Fruit fly (Drosophila melanogaster): ENCODE data around the gene tos.

The tos gene

dm6 chr2L:18705617-18706046 is 23.8 kb upstream of the tos start, which contains the start of gene Jwa (continued):
- peak in 1 of 2 experiments; percentile 46 for TF ChIP-seq Eip74EF (GFP tag; optimal IDR thresholded peaks at IDR 0.05)
- TF ChIP-seq toy (GFP tag; IDR thresholded peaks at IDR 0.05), result peak; percentile 53; the same call in 1 of the 2 replicates
- peak; percentile 46 for TF ChIP-seq Jarid2 (GFP tag; optimal IDR thresholded peaks at IDR 0.05)
- TF ChIP-seq vfl (GFP tag; optimal IDR thresholded peaks at IDR 0.05), result peak; percentile 98
- TF ChIP-seq unc-4 (GFP tag; IDR thresholded peaks at IDR 0.05; ENCODE audit: partially characterized antibody), result peak; percentile 99
- TF ChIP-seq tin (GFP tag; optimal IDR thresholded peaks at IDR 0.05), result peak; percentile 96
- peak; percentile 53 for TF ChIP-seq Ravus (GFP tag; IDR thresholded peaks at IDR 0.05)
- peak; percentile 90 for TF ChIP-seq gsb-n (tag; optimal IDR thresholded peaks at IDR 0.05)
- TF ChIP-seq CG12942 (GFP tag; optimal IDR thresholded peaks at IDR 0.05), result peak; percentile 98
- peak; percentile 85 for TF ChIP-seq ato (GFP tag; IDR thresholded peaks at IDR 0.05; ENCODE audit: partially characterized antibody)
- peak; percentile 78 for TF ChIP-seq CG3163 (GFP tag; optimal IDR thresholded peaks at IDR 0.05)
- TF ChIP-seq danr (GFP tag; IDR thresholded peaks at IDR 0.05), result peak; percentile 92
- peak; percentile 78 for TF ChIP-seq CG18764 (GFP tag; optimal IDR thresholded peaks at IDR 0.05)
- peak; percentile 84 for TF ChIP-seq wdn (GFP tag; IDR thresholded peaks at IDR 0.05)
- TF ChIP-seq Scr (GFP tag; IDR thresholded peaks at IDR 0.05; ENCODE audit: partially characterized antibody), result peak; percentile 99
- TF ChIP-seq fd3F (GFP tag; optimal IDR thresholded peaks at IDR 0.05), result peak; percentile 77
- peak; percentile 38 for TF ChIP-seq nom (GFP tag; optimal IDR thresholded peaks at IDR 0.05)
- TF ChIP-seq CG34376 (GFP tag; optimal IDR thresholded peaks at IDR 0.05), result peak; percentile 87
- peak; percentile 92 for TF ChIP-seq CG8765 (GFP tag; IDR thresholded peaks at IDR 0.05)
- peak; percentile 87 for TF ChIP-seq CG33213 (GFP tag; optimal IDR thresholded peaks at IDR 0.05)
- peak; percentile 89 for TF ChIP-seq Six4 (GFP tag; optimal IDR thresholded peaks at IDR 0.05)
- TF ChIP-seq Dad (GFP tag; optimal IDR thresholded peaks at IDR 0.05), result peak; percentile 76
- TF ChIP-seq Nf-YB (GFP tag; optimal IDR thresholded peaks at IDR 0.05), result peak; percentile 80
- TF ChIP-seq CG15479 (GFP tag; optimal IDR thresholded peaks at IDR 0.05), result no peak
- peak; percentile 95 for TF ChIP-seq PHDP (tag; optimal IDR thresholded peaks at IDR 0.05)
- no peak for TF ChIP-seq z (GFP tag; IDR thresholded peaks at IDR 0.05)
- TF ChIP-seq Camta (GFP tag; optimal IDR thresholded peaks at IDR 0.05), result peak; percentile 89
- TF ChIP-seq CG15696 (tag; optimal IDR thresholded peaks at IDR 0.05), result peak; percentile 84
- TF ChIP-seq tup (GFP tag; optimal IDR thresholded peaks at IDR 0.05), result peak; percentile 67
- peak; percentile 74 for TF ChIP-seq Nf-YC (tag; optimal IDR thresholded peaks at IDR 0.05)
- peak; percentile 100 for TF ChIP-seq vnd (GFP tag; IDR thresholded peaks at IDR 0.05; ENCODE audit: partially characterized antibody)
- TF ChIP-seq CG17328 (GFP tag; IDR thresholded peaks at IDR 0.05), result peak; percentile 89
- TF ChIP-seq cg (GFP tag; optimal IDR thresholded peaks at IDR 0.05), result no peak
- peak; percentile 94 for TF ChIP-seq HLH3B (GFP tag; IDR thresholded peaks at IDR 0.05)
- peak; percentile 91 for TF ChIP-seq CG2202 (tag; optimal IDR thresholded peaks at IDR 0.05)
- peak; percentile 89 to 98 for TF ChIP-seq dpn (GFP tag; optimal IDR thresholded peaks at IDR 0.05)
- peak; percentile 98 for TF ChIP-seq az2 (GFP tag; optimal IDR thresholded peaks at IDR 0.05)
- peak; percentile 92 for TF ChIP-seq zfh1 (GFP tag; IDR thresholded peaks at IDR 0.05)
- peak; percentile 57 for TF ChIP-seq odd (GFP tag; optimal IDR thresholded peaks at IDR 0.05)
- TF ChIP-seq CG6813 (GFP tag; optimal IDR thresholded peaks at IDR 0.05), result no peak
- TF ChIP-seq CG15269 (tag; optimal IDR thresholded peaks at IDR 0.05), result peak; percentile 81
- TF ChIP-seq fd64A (GFP tag; optimal IDR thresholded peaks at IDR 0.05), result no peak
- TF ChIP-seq CG7556 (GFP tag; optimal IDR thresholded peaks at IDR 0.05), result peak; percentile 91
- peak; percentile 78 for TF ChIP-seq CG17359 (tag; optimal IDR thresholded peaks at IDR 0.05)
- TF ChIP-seq cad (GFP tag; optimal IDR thresholded peaks at IDR 0.05), result no peak
- peak; percentile 87 for TF ChIP-seq CG1024 (GFP tag; IDR thresholded peaks at IDR 0.05)
- TF ChIP-seq Max (GFP tag; optimal IDR thresholded peaks at IDR 0.05), result peak; percentile 81
- peak; percentile 83 for TF ChIP-seq CG17612 (GFP tag; IDR thresholded peaks at IDR 0.05)
- TF ChIP-seq tio (GFP tag; optimal IDR thresholded peaks at IDR 0.05), result peak; percentile 95
- peak; percentile 70 for TF ChIP-seq Fer2 (tag; optimal IDR thresholded peaks at IDR 0.05)

Measured in whole organism, embryonic.